Fruit fly (Drosophila melanogaster) whole organism, embryonic: Measurements from ENCODE around the gene tho2.

Source experiments
- Ada2b ChIP-seq: fragments of 200-800 bp; sonication (Bioruptor generic); IDR thresholded peaks from 2 replicates; pipeline ENCODE4 v1.3.6; 2022; ENCODE audit warnings: missing biosample characterization, missing genetic modification characterization
- Adf1 ChIP-seq: fragments of 200-800 bp; sonication (Bioruptor generic); IDR thresholded peaks from 2 replicates; pipeline ENCODE4 v1.3.6; 2022; ENCODE audit warnings: missing biosample characterization, missing genetic modification characterization
- Asciz ChIP-seq: fragments of 200-800 bp; sonication (Bioruptor generic); optimal IDR thresholded peaks from 2 replicates; lab custom pipeline; 2017; ENCODE audit warnings: missing biosample characterization, mild to moderate bottlenecking, missing genetic modification characterization, missing genetic modification reagents
- Atf-2 ChIP-seq: fragments of 200-800 bp; sonication (Bioruptor generic); optimal IDR thresholded peaks from 2 replicates; lab custom pipeline; 2016; ENCODE audit warnings: missing biosample characterization, missing genetic modification characterization
- Atf3 ChIP-seq: fragments of 200-800 bp; sonication (Bioruptor generic); optimal IDR thresholded peaks from 3 replicates; lab custom pipeline; 2016; ENCODE audit warnings: missing biosample characterization, missing genetic modification characterization
- CG10431 ChIP-seq: fragments of 200-800 bp; sonication (Bioruptor generic); optimal IDR thresholded peaks from 3 replicates; lab custom pipeline; 2018; ENCODE audit warnings: missing biosample characterization, mild to moderate bottlenecking, missing genetic modification characterization
- CG10462 ChIP-seq: fragments of 200-800 bp; sonication (Bioruptor generic); optimal IDR thresholded peaks from 2 replicates; lab custom pipeline; 2016; ENCODE audit warnings: missing biosample characterization, missing genetic modification characterization
- CG10959 ChIP-seq: fragments of 200-800 bp; sonication (Bioruptor generic); IDR thresholded peaks from 2 replicates; pipeline ENCODE4 v1.3.6; 2022; ENCODE audit warnings: missing biosample characterization, missing genetic modification characterization
- CG12219 ChIP-seq: fragments of 200-800 bp; sonication (Bioruptor generic); optimal IDR thresholded peaks from 3 replicates; lab custom pipeline; 2018; ENCODE audit warnings: missing biosample characterization, mild to moderate bottlenecking, missing genetic modification characterization
- CG12659 ChIP-seq: fragments of 200-800 bp; sonication (Bioruptor generic); optimal IDR thresholded peaks from 3 replicates; lab custom pipeline; 2017; ENCODE audit warnings: mild to moderate bottlenecking, missing biosample characterization, missing genetic modification reagents, missing genetic modification characterization
- CG14014 ChIP-seq: fragments of 200-800 bp; sonication (Bioruptor generic); IDR thresholded peaks from 2 replicates; pipeline ENCODE4 v1.3.6; 2022; ENCODE audit warnings: missing biosample characterization, missing genetic modification characterization
- CG14441 ChIP-seq: fragments of 200-800 bp; sonication (Bioruptor generic); IDR thresholded peaks from 2 replicates; pipeline ENCODE4 v1.3.6; 2022; ENCODE audit warnings: missing biosample characterization, missing genetic modification characterization
- CG1792 ChIP-seq: fragments of 200-800 bp; sonication (Bioruptor generic); optimal IDR thresholded peaks from 2 replicates; lab custom pipeline; 2016; ENCODE audit warnings: missing biosample characterization, missing genetic modification characterization
- CG18599 ChIP-seq: fragments of 200-800 bp; sonication (Bioruptor generic); optimal IDR thresholded peaks from 3 replicates; lab custom pipeline; 2017; ENCODE audit warnings: missing biosample characterization, missing genetic modification characterization, mild to moderate bottlenecking, moderate library complexity, missing genetic modification reagents
- CG2712 ChIP-seq: fragments of 200-800 bp; optimal IDR thresholded peaks from 3 replicates; lab custom pipeline; 2019; ENCODE audit warnings: missing biosample characterization, mild to moderate bottlenecking, missing genetic modification characterization, moderate library complexity
- CG30431 ChIP-seq: fragments of 200-800 bp; sonication (Bioruptor generic); optimal IDR thresholded peaks from 2 replicates; lab custom pipeline; 2017; ENCODE audit warnings: missing biosample characterization, missing genetic modification characterization
- CG31441 ChIP-seq: fragments of 200-800 bp; sonication (Bioruptor generic); IDR thresholded peaks from 2 replicates; pipeline ENCODE4 v1.3.6; 2022; ENCODE audit warnings: missing biosample characterization, missing genetic modification characterization
- CG33213 ChIP-seq: fragments of 200-800 bp; sonication (Bioruptor generic); optimal IDR thresholded peaks from 3 replicates; lab custom pipeline; 2016; ENCODE audit warnings: missing biosample characterization, missing genetic modification characterization
- CG34376 ChIP-seq: fragments of 200-800 bp; sonication (Bioruptor generic); optimal IDR thresholded peaks from 2 replicates; lab custom pipeline; 2018; ENCODE audit warnings: missing biosample characterization, mild to moderate bottlenecking, missing genetic modification characterization
- CG3726 ChIP-seq: fragments of 200-800 bp; sonication (Bioruptor generic); IDR thresholded peaks from 3 replicates; pipeline ENCODE4, ENCODE4 v1.3.6; 2022; ENCODE audit warnings: missing biosample characterization, missing genetic modification characterization
- CG7786 ChIP-seq: fragments of 200-800 bp; sonication (Bioruptor generic); optimal IDR thresholded peaks from 2 replicates; lab custom pipeline; 2016; ENCODE audit warnings: missing biosample characterization, missing genetic modification characterization
- CG8924 ChIP-seq: fragments of 200-800 bp; optimal IDR thresholded peaks from 3 replicates; lab custom pipeline; 2019; ENCODE audit warnings: missing biosample characterization, mild to moderate bottlenecking, missing genetic modification characterization, moderate library complexity
- Camta ChIP-seq: fragments of 200-800 bp; sonication (Bioruptor generic); optimal IDR thresholded peaks from 2 replicates; lab custom pipeline; 2016; ENCODE audit warnings: missing biosample characterization, missing genetic modification characterization
- Doc3 ChIP-seq: fragments of 200-800 bp; sonication (Bioruptor generic); IDR thresholded peaks from 3 replicates; pipeline ENCODE4 v1.3.6; 2022; ENCODE audit warnings: missing biosample characterization, missing genetic modification characterization; ENCODE audit not compliant: partially characterized antibody
- Ets97D ChIP-seq: fragments of 200-800 bp; sonication (Bioruptor generic); optimal IDR thresholded peaks from 3 replicates; lab custom pipeline; 2016; ENCODE audit warnings: missing biosample characterization, missing genetic modification characterization
- Hey ChIP-seq: fragments of 200-800 bp; sonication (Bioruptor generic); optimal IDR thresholded peaks from 3 replicates; lab custom pipeline; 2018; ENCODE audit warnings: missing biosample characterization, mild to moderate bottlenecking, missing genetic modification characterization
- Rx ChIP-seq: fragments of 200-800 bp; sonication (Bioruptor generic); IDR thresholded peaks from 2 replicates; pipeline ENCODE4 v1.3.6; 2022; ENCODE audit warnings: missing biosample characterization, missing genetic modification characterization
- ap ChIP-seq: fragments of 200-800 bp; sonication (Bioruptor generic); IDR thresholded peaks from 2 replicates; pipeline ENCODE4 v1.3.6; 2022; ENCODE audit warnings: missing biosample characterization, missing genetic modification characterization
- bowl ChIP-seq: fragments of 200-800 bp; sonication (Bioruptor generic); IDR thresholded peaks from 2 replicates; pipeline ENCODE4 v1.3.6; 2022; ENCODE audit warnings: missing biosample characterization, missing genetic modification characterization
- crc ChIP-seq: fragments of 200-800 bp; sonication (Bioruptor generic); optimal IDR thresholded peaks from 2 replicates; lab custom pipeline; 2016; ENCODE audit warnings: missing biosample characterization, missing genetic modification characterization
- disco-r ChIP-seq: fragments of 200-800 bp; sonication (Bioruptor generic); optimal IDR thresholded peaks from 2 replicates; lab custom pipeline; 2016; ENCODE audit warnings: missing biosample characterization, missing genetic modification characterization
- ems ChIP-seq: fragments of 200-800 bp; sonication (Bioruptor generic); optimal IDR thresholded peaks from 3 replicates; lab custom pipeline; 2016; ENCODE audit warnings: missing biosample characterization, missing genetic modification characterization
- en ChIP-seq: fragments of 200-800 bp; sonication (Bioruptor generic); optimal IDR thresholded peaks from 2 replicates; lab custom pipeline; 2016; ENCODE audit warnings: missing biosample characterization, missing genetic modification characterization
- exex ChIP-seq: fragments of 200-800 bp; sonication (Bioruptor generic); optimal IDR thresholded peaks from 4 replicates; lab custom pipeline; 2018; ENCODE audit warnings: missing biosample characterization, mild to moderate bottlenecking, missing genetic modification characterization, moderate library complexity
- fd3F ChIP-seq: fragments of 200-800 bp; sonication (Bioruptor generic); optimal IDR thresholded peaks from 2 replicates; lab custom pipeline; 2018; ENCODE audit warnings: missing biosample characterization, mild to moderate bottlenecking, missing genetic modification characterization, moderate library complexity
- fru ChIP-seq: fragments of >200 bp; optimal IDR thresholded peaks from 2 replicates; lab custom pipeline; 2017
- fu2 ChIP-seq: fragments of 200-800 bp; sonication (Bioruptor generic); optimal IDR thresholded peaks from 2 replicates; lab custom pipeline; 2016; ENCODE audit warnings: missing biosample characterization, missing genetic modification characterization
- gcm2 ChIP-seq: fragments of 200-800 bp; sonication (Bioruptor generic); optimal IDR thresholded peaks from 2 replicates; lab custom pipeline; 2016; ENCODE audit warnings: missing biosample characterization, missing genetic modification characterization
- lilli ChIP-seq: fragments of 200-800 bp; sonication (Bioruptor generic); optimal IDR thresholded peaks from 3 replicates; lab custom pipeline; 2016; ENCODE audit warnings: missing biosample characterization, missing genetic modification characterization
- lola ChIP-seq, 3 experiments: fragments of >200 bp in 2 of 3; fragments of 200-800 bp in 1 of 3; sonication (Bioruptor generic) in 1 of 3; optimal IDR thresholded peaks; 2 replicates each; lab custom pipeline; 2017 to 2019; ENCODE audit warnings: missing biosample characterization in 3 of 3, missing genetic modification characterization in 3 of 3, mild to moderate bottlenecking in 1 of 3, moderate library complexity in 1 of 3
- mirr ChIP-seq: fragments of 200-800 bp; sonication (Bioruptor generic); optimal IDR thresholded peaks from 3 replicates; lab custom pipeline; 2018; ENCODE audit warnings: missing biosample characterization, mild to moderate bottlenecking, missing genetic modification characterization
- nau ChIP-seq: fragments of 200-800 bp; sonication (Bioruptor generic); optimal IDR thresholded peaks from 3 replicates; lab custom pipeline; 2017; ENCODE audit warnings: missing biosample characterization, mild to moderate bottlenecking, missing genetic modification characterization, missing genetic modification reagents
- odd ChIP-seq: fragments of 200-800 bp; sonication (Bioruptor generic); optimal IDR thresholded peaks from 2 replicates; lab custom pipeline; 2017; ENCODE audit warnings: missing biosample characterization, mild to moderate bottlenecking, missing genetic modification characterization
- pan ChIP-seq, 4 experiments: fragments of >200 bp in 3 of 4; fragments of 200-800 bp in 1 of 4; sonication (Bioruptor generic) in 1 of 4; optimal IDR thresholded peaks in 3 of 4; IDR thresholded peaks in 1 of 4; 2 replicates each; pipeline versions ENCODE4 v1.3.6 to Lab custom; 2017 to 2022; ENCODE audit warnings: missing biosample characterization in 2 of 4, missing genetic modification characterization in 2 of 4, mixed read lengths in 1 of 4
- peb ChIP-seq: fragments of 200-800 bp; sonication (Bioruptor generic); IDR thresholded peaks from 2 replicates; pipeline ENCODE4 v1.3.6; 2022; ENCODE audit warnings: missing biosample characterization, missing genetic modification characterization
- ranshi ChIP-seq: fragments of 200-800 bp; sonication (Bioruptor generic); IDR thresholded peaks from 2 replicates; pipeline ENCODE4 v1.3.6; 2022; ENCODE audit warnings: missing biosample characterization, missing genetic modification characterization
- rib ChIP-seq: fragments of 200-800 bp; sonication (Bioruptor generic); IDR thresholded peaks from 2 replicates; pipeline ENCODE4 v1.3.6; 2022; ENCODE audit warnings: missing biosample characterization, missing genetic modification characterization
- row ChIP-seq: fragments of 200-800 bp; sonication (Bioruptor generic); IDR thresholded peaks from 3 replicates; pipeline ENCODE4 v1.3.6; 2022; ENCODE audit warnings: missing biosample characterization, missing genetic modification characterization
- sd ChIP-seq: fragments of 200-800 bp; sonication (Bioruptor generic); optimal IDR thresholded peaks from 3 replicates; lab custom pipeline; 2018; ENCODE audit warnings: missing biosample characterization, mild to moderate bottlenecking, missing genetic modification characterization, moderate library complexity
- sim ChIP-seq: fragments of 200-800 bp; sonication (Bioruptor generic); IDR thresholded peaks from 2 replicates; pipeline ENCODE4 v1.3.6; 2022; ENCODE audit warnings: missing biosample characterization, missing genetic modification characterization
- stwl ChIP-seq: fragments of 200-800 bp; sonication (Bioruptor generic); optimal IDR thresholded peaks from 3 replicates; lab custom pipeline; 2018; ENCODE audit warnings: missing biosample characterization, mild to moderate bottlenecking, missing genetic modification characterization, moderate library complexity
- tgo ChIP-seq: fragments of 200-800 bp; sonication (Bioruptor generic); IDR thresholded peaks from 3 replicates; pipeline ENCODE4 v1.3.6; 2022; ENCODE audit warnings: missing biosample characterization, missing genetic modification characterization

tho2 gene

DNA sequence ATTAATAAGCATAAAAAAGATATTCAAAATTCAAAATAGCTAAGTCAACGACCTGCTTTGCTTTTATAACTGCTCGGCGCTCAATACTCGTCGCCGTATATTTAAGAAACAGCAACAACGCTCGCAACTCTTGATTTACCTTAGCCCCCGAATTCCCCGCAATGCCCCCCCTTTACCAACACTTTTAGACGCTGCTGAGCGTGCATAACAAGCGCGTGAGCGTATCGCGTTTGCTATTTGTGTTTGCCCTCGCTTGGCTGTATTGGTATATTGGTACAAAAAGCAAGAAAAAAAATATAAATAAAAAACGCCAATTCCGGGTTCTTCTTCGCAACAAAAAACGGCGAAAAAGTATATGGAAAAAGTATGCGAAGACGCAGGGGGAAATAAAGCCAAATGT is 20.9 kb upstream of the tho2 start (continued):
- TF ChIP-seq Rx (GFP tag; lab: Robert Waterston, UW) (no peak), Camta (no peak), ranshi (GFP tag; lab: Robert Waterston, UW) (no peak), exex (peak; percentile 13), Asciz (GFP tag; lab: Kevin White, UChicago) (no peak), CG14441 (GFP tag; lab: Robert Waterston, UW) (peak; percentile 21; the same call in 1 of the 2 replicates), CG10431 (GFP tag; lab: Kevin White, UChicago) (no peak), bowl (GFP tag; lab: Robert Waterston, UW) (no peak), CG8924 (tag; lab: Kevin White, UChicago) (peak; percentile 1), row (GFP tag; lab: Robert Waterston, UW) (no peak), lilli (GFP tag; lab: Kevin White, UChicago) (peak; percentile 27), stwl (no peak), CG34376 (GFP tag; lab: Kevin White, UChicago) (no peak), Doc3 (no peak), CG2712 (no peak), lola (GFP tag; optimal IDR thresholded peaks at IDR 0.05; lab: Kevin White, UChicago) (no peak), en (GFP tag; lab: Kevin White, UChicago) (no peak), sd (tag; lab: Kevin White, UChicago) (peak; percentile 95), fu2 (GFP tag; lab: Kevin White, UChicago) (no peak), Atf3 (no peak), sim (GFP tag; lab: Robert Waterston, UW) (no peak), crc (GFP tag; lab: Kevin White, UChicago) (no peak), CG7786 (no peak), peb (GFP tag; lab: Robert Waterston, UW) (no peak), CG10959 (GFP tag; lab: Robert Waterston, UW) (no peak), mirr (GFP tag; lab: Kevin White, UChicago) (peak; percentile 79), CG31441 (GFP tag; lab: Robert Waterston, UW) (no peak), CG14014 (GFP tag; lab: Robert Waterston, UW) (no peak), Atf-2 (GFP tag; lab: Kevin White, UChicago) (no peak), pan (optimal IDR thresholded peaks at IDR 0.05; lab: Kevin White, UChicago) (no peak), pan (GFP tag; optimal IDR thresholded peaks at IDR 0.05 in 1 of 2, IDR thresholded peaks at IDR 0.05 in 1 of 2) (no peak), rib (0 out of 2 replicates have a peak, but pooled peaks have one; percentile 61), fru (no peak), tgo (GFP tag; lab: Robert Waterston, UW) (no peak), Ets97D (GFP tag; lab: Kevin White, UChicago) (no peak), CG33213 (GFP tag; lab: Kevin White, UChicago) (no peak), Hey (tag; lab: Kevin White, UChicago) (no peak), fd3F (GFP tag; lab: Kevin White, UChicago) (no peak), CG30431 (no peak), CG3726 (GFP tag; lab: Robert Waterston, UW) (no peak), Ada2b (GFP tag; lab: Robert Waterston, UW) (no peak), CG10462 (GFP tag; lab: Kevin White, UChicago) (no peak), ap (GFP tag; lab: Robert Waterston, UW) (no peak), CG12219 (no peak), gcm2 (GFP tag; lab: Kevin White, UChicago) (no peak), CG1792 (GFP tag; lab: Kevin White, UChicago) (no peak), CG12659 (GFP tag; lab: Kevin White, UChicago) (no peak), Adf1 (GFP tag; lab: Robert Waterston, UW) (peak; percentile 65), disco-r (GFP tag; lab: Kevin White, UChicago) (no peak), ems (GFP tag; lab: Kevin White, UChicago) (no peak), nau (GFP tag; lab: Kevin White, UChicago) (no peak), CG18599 (peak; percentile 43), odd (GFP tag; lab: Kevin White, UChicago) (peak; percentile 12)
